Fruit fly (Drosophila melanogaster) whole organism, embryonic: ENCODE data around the gene CG34125.

Experiments used
- Abd-B ChIP-seq: fragments of 200-800 bp; sonication (Bioruptor generic); optimal IDR thresholded peaks from 2 replicates; lab custom pipeline; 2018; ENCODE audit warnings: missing biosample characterization, mild to moderate bottlenecking, missing genetic modification characterization, moderate library complexity
- Ada2b ChIP-seq: fragments of 200-800 bp; sonication (Bioruptor generic); IDR thresholded peaks from 2 replicates; pipeline ENCODE4 v1.3.6; 2022; ENCODE audit warnings: missing biosample characterization, missing genetic modification characterization
- B-H2 ChIP-seq: fragments of 200-800 bp; sonication (Bioruptor generic); optimal IDR thresholded peaks from 2 replicates; lab custom pipeline; 2018; ENCODE audit warnings: missing biosample characterization, mild to moderate bottlenecking, missing genetic modification characterization
- CG11247 ChIP-seq: fragments of 200-800 bp; sonication (Bioruptor generic); IDR thresholded peaks from 2 replicates; pipeline ENCODE4 v1.3.6; 2022; ENCODE audit warnings: missing biosample characterization, missing genetic modification characterization
- CG11560 ChIP-seq: fragments of 200-800 bp; sonication (Bioruptor generic); IDR thresholded peaks from 3 replicates; pipeline ENCODE4 v1.3.6; 2022; ENCODE audit warnings: missing biosample characterization, missing genetic modification characterization
- CG13123 ChIP-seq: fragments of 200-800 bp; sonication (Bioruptor generic); optimal IDR thresholded peaks from 2 replicates; lab custom pipeline; 2016; ENCODE audit warnings: missing biosample characterization, missing genetic modification characterization
- CG15514 ChIP-seq: fragments of 200-800 bp; sonication (Bioruptor generic); optimal IDR thresholded peaks from 3 replicates; lab custom pipeline; 2017; ENCODE audit warnings: missing biosample characterization, missing genetic modification characterization, mild to moderate bottlenecking, moderate library complexity, missing genetic modification reagents
- CG17385 ChIP-seq: fragments of 200-800 bp; sonication (Bioruptor generic); optimal IDR thresholded peaks from 3 replicates; lab custom pipeline; 2018; ENCODE audit warnings: missing biosample characterization, mild to moderate bottlenecking, missing genetic modification characterization
- CG17829 ChIP-seq: fragments of 200-800 bp; optimal IDR thresholded peaks from 2 replicates; lab custom pipeline; 2019; ENCODE audit warnings: missing biosample characterization, mild to moderate bottlenecking, missing genetic modification characterization, moderate library complexity
- CG30020 ChIP-seq: fragments of 200-800 bp; optimal IDR thresholded peaks from 2 replicates; lab custom pipeline; 2019; ENCODE audit warnings: missing biosample characterization, mild to moderate bottlenecking, missing genetic modification characterization, moderate library complexity
- CG3281 ChIP-seq: fragments of 200-800 bp; sonication (Bioruptor generic); optimal IDR thresholded peaks from 3 replicates; lab custom pipeline; 2017; ENCODE audit warnings: missing biosample characterization, mild to moderate bottlenecking, missing genetic modification characterization
- CG3995 ChIP-seq: fragments of 200-800 bp; sonication (Bioruptor generic); optimal IDR thresholded peaks from 3 replicates; lab custom pipeline; 2016; ENCODE audit warnings: missing biosample characterization, missing genetic modification characterization
- CG4404 ChIP-seq: fragments of 200-800 bp; sonication (Bioruptor generic); IDR thresholded peaks from 2 replicates; pipeline ENCODE4 v1.3.6; 2022; ENCODE audit warnings: missing biosample characterization, missing genetic modification characterization
- CG6683 ChIP-seq: fragments of 200-800 bp; sonication (Bioruptor generic); optimal IDR thresholded peaks from 2 replicates; lab custom pipeline; 2017; ENCODE audit warnings: missing biosample characterization, mild to moderate bottlenecking, missing genetic modification characterization, missing genetic modification reagents
- CG7928 ChIP-seq: fragments of 200-800 bp; sonication (Bioruptor generic); optimal IDR thresholded peaks from 2 replicates; lab custom pipeline; 2017; ENCODE audit warnings: missing biosample characterization, mild to moderate bottlenecking, missing genetic modification characterization
- CG8089 ChIP-seq: fragments of 200-800 bp; sonication (Bioruptor generic); optimal IDR thresholded peaks from 3 replicates; lab custom pipeline; 2016; ENCODE audit warnings: missing biosample characterization, missing genetic modification characterization
- CG8478 ChIP-seq: fragments of >200 bp; optimal IDR thresholded peaks from 2 replicates; lab custom pipeline; 2018
- CG9932 ChIP-seq: fragments of 200-800 bp; sonication (Bioruptor generic); IDR thresholded peaks from 2 replicates; pipeline ENCODE4 v1.3.6; 2022; ENCODE audit warnings: missing biosample characterization, missing genetic modification characterization
- Dfd ChIP-seq, 2 experiments: fragments of >200 bp; optimal IDR thresholded peaks; 2 replicates each; lab custom pipeline; 2017; ENCODE audit warnings: missing biosample characterization in 2 of 2, missing genetic modification characterization in 2 of 2
- E2f2 ChIP-seq: fragments of 200-800 bp; sonication (Bioruptor generic); IDR thresholded peaks from 2 replicates; pipeline ENCODE4 v1.3.6; 2022; ENCODE audit warnings: missing biosample characterization, missing genetic modification characterization
- Fer2 ChIP-seq: fragments of 200-800 bp; sonication (Bioruptor generic); optimal IDR thresholded peaks from 2 replicates; lab custom pipeline; 2018; ENCODE audit warnings: missing biosample characterization, mild to moderate bottlenecking, missing genetic modification characterization, moderate library complexity
- HmgZ ChIP-seq: fragments of 200-800 bp; sonication (Bioruptor generic); optimal IDR thresholded peaks from 2 replicates; lab custom pipeline; 2018; ENCODE audit warnings: missing biosample characterization, mild to moderate bottlenecking, missing genetic modification characterization
- Hr3 ChIP-seq: fragments of 200-800 bp; sonication (Bioruptor generic); optimal IDR thresholded peaks from 3 replicates; lab custom pipeline; 2016; ENCODE audit warnings: missing biosample characterization, missing genetic modification characterization
- Lhr ChIP-seq: fragments of 200-800 bp; sonication (Bioruptor generic); optimal IDR thresholded peaks from 3 replicates; lab custom pipeline; 2017; ENCODE audit warnings: mild to moderate bottlenecking, missing biosample characterization, missing genetic modification reagents, missing genetic modification characterization
- Meics ChIP-seq: fragments of 200-800 bp; sonication (Bioruptor generic); optimal IDR thresholded peaks from 2 replicates; lab custom pipeline; 2017; ENCODE audit warnings: missing biosample characterization, mild to moderate bottlenecking, missing genetic modification characterization
- Oli ChIP-seq: fragments of 200-800 bp; sonication (Bioruptor generic); optimal IDR thresholded peaks from 2 replicates; lab custom pipeline; 2018; ENCODE audit warnings: missing biosample characterization, mild to moderate bottlenecking, missing genetic modification characterization, moderate library complexity
- Sox102F ChIP-seq: fragments of 200-800 bp; sonication (Bioruptor generic); optimal IDR thresholded peaks from 2 replicates; lab custom pipeline; 2018; ENCODE audit warnings: missing biosample characterization, mild to moderate bottlenecking, missing genetic modification characterization, moderate library complexity
- Spps ChIP-seq: fragments of 200-800 bp; sonication (Bioruptor generic); optimal IDR thresholded peaks from 2 replicates; lab custom pipeline; 2018; ENCODE audit warnings: missing biosample characterization, mild to moderate bottlenecking, missing genetic modification characterization
- Taf1 ChIP-seq: fragments of 200-800 bp; sonication (Bioruptor generic); IDR thresholded peaks from 2 replicates; pipeline ENCODE4 v1.3.6; 2022; ENCODE audit warnings: missing biosample characterization, missing genetic modification characterization
- abd-A ChIP-seq: fragments of 200-800 bp; sonication (Bioruptor generic); optimal IDR thresholded peaks from 3 replicates; lab custom pipeline; 2019; ENCODE audit warnings: missing biosample characterization, mild to moderate bottlenecking, missing genetic modification characterization, moderate library complexity
- amos ChIP-seq: fragments of 200-800 bp; sonication (Bioruptor generic); IDR thresholded peaks from 2 replicates; pipeline ENCODE4 v1.3.6; 2022; ENCODE audit warnings: missing biosample characterization, missing genetic modification characterization; ENCODE audit not compliant: partially characterized antibody
- bbx ChIP-seq: fragments of 200-800 bp; sonication (Bioruptor generic); IDR thresholded peaks from 2 replicates; pipeline ENCODE4 v1.3.6; 2022; ENCODE audit warnings: missing biosample characterization, missing genetic modification characterization; ENCODE audit not compliant: partially characterized antibody
- ci ChIP-seq: fragments of 200-800 bp; sonication (Bioruptor generic); IDR thresholded peaks from 3 replicates; pipeline ENCODE4 v1.3.6; 2022; ENCODE audit warnings: missing biosample characterization, missing genetic modification characterization
- fru ChIP-seq: fragments of >200 bp; optimal IDR thresholded peaks from 2 replicates; lab custom pipeline; 2017
- gfzf ChIP-seq: fragments of 200-800 bp; sonication (Bioruptor generic); optimal IDR thresholded peaks from 2 replicates; lab custom pipeline; 2016; ENCODE audit warnings: missing biosample characterization, mild to moderate bottlenecking, missing genetic modification characterization, moderate library complexity
- gro ChIP-seq: fragments of 200-800 bp; sonication (Bioruptor generic); optimal IDR thresholded peaks from 2 replicates; lab custom pipeline; 2016; ENCODE audit warnings: missing biosample characterization, missing genetic modification characterization
- h ChIP-seq: fragments of >200 bp; optimal IDR thresholded peaks from 2 replicates; lab custom pipeline; 2017
- hbn ChIP-seq: fragments of 200-800 bp; sonication (Bioruptor generic); IDR thresholded peaks from 2 replicates; pipeline ENCODE4 v1.3.6; 2022; ENCODE audit warnings: missing biosample characterization, missing genetic modification characterization; ENCODE audit not compliant: partially characterized antibody
- insv ChIP-seq, 2 experiments: fragments of 200-800 bp; sonication (Bioruptor generic); optimal IDR thresholded peaks; 3 replicates each; lab custom pipeline; 2016 to 2018; ENCODE audit warnings: missing biosample characterization in 2 of 2, missing genetic modification characterization in 2 of 2
- ken ChIP-seq: fragments of 200-800 bp; sonication (Bioruptor generic); IDR thresholded peaks from 3 replicates; pipeline ENCODE4 v1.3.6; 2022; ENCODE audit warnings: missing biosample characterization, missing genetic modification characterization
- lbe ChIP-seq: fragments of 200-800 bp; sonication (Bioruptor generic); optimal IDR thresholded peaks from 2 replicates; lab custom pipeline; 2016; ENCODE audit warnings: missing biosample characterization, mild to moderate bottlenecking, missing genetic modification characterization
- lilli ChIP-seq: fragments of 200-800 bp; sonication (Bioruptor generic); optimal IDR thresholded peaks from 3 replicates; lab custom pipeline; 2016; ENCODE audit warnings: missing biosample characterization, missing genetic modification characterization
- onecut ChIP-seq: fragments of 200-800 bp; sonication (Bioruptor generic); IDR thresholded peaks from 2 replicates; pipeline ENCODE4 v1.3.6; 2022; ENCODE audit warnings: missing biosample characterization, missing genetic modification characterization
- phol ChIP-seq: fragments of 200-800 bp; sonication (Bioruptor generic); optimal IDR thresholded peaks from 3 replicates; lab custom pipeline; 2018; ENCODE audit warnings: missing biosample characterization, mild to moderate bottlenecking, missing genetic modification characterization, moderate library complexity
- run ChIP-seq: fragments of 200-800 bp; sonication (Bioruptor generic); optimal IDR thresholded peaks from 3 replicates; lab custom pipeline; 2018; ENCODE audit warnings: missing biosample characterization, mild to moderate bottlenecking, missing genetic modification characterization
- sens ChIP-seq: fragments of 200-800 bp; sonication (Bioruptor generic); peaks from one replicate; lab custom pipeline; 2016; ENCODE audit warnings: missing biosample characterization, missing genetic modification characterization
- sima ChIP-seq: fragments of 200-800 bp; sonication (Bioruptor generic); optimal IDR thresholded peaks from 2 replicates; lab custom pipeline; 2016; ENCODE audit warnings: missing biosample characterization, missing genetic modification characterization
- slbo ChIP-seq: fragments of 200-800 bp; sonication (Bioruptor generic); IDR thresholded peaks from 2 replicates; pipeline ENCODE4 v1.3.6; 2022; ENCODE audit warnings: missing biosample characterization, missing genetic modification characterization
- sna ChIP-seq: fragments of 200-800 bp; sonication (Bioruptor generic); IDR thresholded peaks from 2 replicates; pipeline ENCODE4 v1.3.6; 2022; ENCODE audit warnings: missing biosample characterization, missing genetic modification characterization; ENCODE audit not compliant: partially characterized antibody
- stc ChIP-seq: fragments of 200-800 bp; sonication (Bioruptor generic); IDR thresholded peaks from 2 replicates; pipeline ENCODE4 v1.3.6; 2022; ENCODE audit warnings: missing biosample characterization, missing genetic modification characterization
- stwl ChIP-seq: fragments of 200-800 bp; sonication (Bioruptor generic); optimal IDR thresholded peaks from 3 replicates; lab custom pipeline; 2018; ENCODE audit warnings: missing biosample characterization, mild to moderate bottlenecking, missing genetic modification characterization, moderate library complexity

CG34125 gene

dm6 chr2L:4973731-4974415 lies 8.4 kb downstream of the CG34125 start, which contains the start of gene mRpL28 (continued):
- TF ChIP-seq h (lab: Kevin White, UChicago), result no peak
- TF ChIP-seq CG11560 (tag; lab: Robert Waterston, UW), result no peak
- TF ChIP-seq insv (GFP tag; optimal IDR thresholded peaks at IDR 0.05; lab: Kevin White, UChicago), result no peak
- TF ChIP-seq Meics, result no peak
- TF ChIP-seq lbe (GFP tag; lab: Kevin White, UChicago), result peak; percentile 35
- TF ChIP-seq E2f2 (GFP tag; lab: Robert Waterston, UW), result 0 out of 2 replicates have a peak, but pooled peaks have one; percentile 7
- peak; percentile 57 for TF ChIP-seq HmgZ
- no peak for TF ChIP-seq Dfd (GFP tag; optimal IDR thresholded peaks at IDR 0.05; lab: Kevin White, UChicago)
- no peak for TF ChIP-seq onecut
- no peak for TF ChIP-seq CG13123 (GFP tag; lab: Kevin White, UChicago)
- TF ChIP-seq stwl (tag; lab: Kevin White, UChicago), result peak; percentile 92
- no peak for TF ChIP-seq Abd-B (GFP tag; lab: Kevin White, UChicago)
- peak; percentile 13 for TF ChIP-seq gfzf
- TF ChIP-seq lilli, result peak; percentile 12
- no peak for TF ChIP-seq fru (lab: Kevin White, UChicago)
- TF ChIP-seq sna (GFP tag; lab: Robert Waterston, UW), result peak; percentile 45; the same call in 1 of the 2 replicates
- no peak for TF ChIP-seq CG8089 (GFP tag; lab: Kevin White, UChicago)
- TF ChIP-seq Ada2b (GFP tag; lab: Robert Waterston, UW), result no peak
- TF ChIP-seq ci (GFP tag; lab: Robert Waterston, UW), result 0 out of 3 replicates have a peak, but pooled peaks have one; percentile 56
- no peak for TF ChIP-seq Lhr
- TF ChIP-seq amos, result peak; percentile 28; the same call in 1 of the 2 replicates
- TF ChIP-seq Spps (tag; lab: Kevin White, UChicago), result no peak
- TF ChIP-seq sens (GFP tag; lab: Kevin White, UChicago), result peak; percentile 87
- TF ChIP-seq CG7928 (GFP tag; lab: Kevin White, UChicago), result no peak
- no peak for TF ChIP-seq CG11247 (GFP tag; lab: Robert Waterston, UW)
- TF ChIP-seq run (tag; lab: Kevin White, UChicago), result no peak
- peak; percentile 43 for TF ChIP-seq B-H2
- TF ChIP-seq CG4404 (GFP tag; lab: Robert Waterston, UW), result no peak
- TF ChIP-seq CG3281 (GFP tag; lab: Kevin White, UChicago), result peak; percentile 46
- peak; percentile 39 for TF ChIP-seq CG30020
- no peak for TF ChIP-seq hbn
- peak; percentile 26 for TF ChIP-seq CG15514 (GFP tag; lab: Kevin White, UChicago)
- peak; percentile 7 for TF ChIP-seq CG17829 (tag; lab: Kevin White, UChicago)
- peak; percentile 42; the same call in 1 of the 2 replicates for TF ChIP-seq slbo (GFP tag; lab: Robert Waterston, UW)
- no peak for TF ChIP-seq ken (GFP tag; lab: Robert Waterston, UW)
- TF ChIP-seq Hr3 (GFP tag; lab: Kevin White, UChicago), result no peak
- peak; percentile 20 for TF ChIP-seq CG6683 (GFP tag; lab: Kevin White, UChicago)
- TF ChIP-seq phol (tag; lab: Kevin White, UChicago), result peak; percentile 70
- no peak for TF ChIP-seq sima (GFP tag; lab: Kevin White, UChicago)
- no peak for TF ChIP-seq stc (GFP tag; lab: Robert Waterston, UW)
- TF ChIP-seq gro (GFP tag; lab: Kevin White, UChicago), result no peak
- TF ChIP-seq CG8478 (lab: Kevin White, UChicago), result no peak
- TF ChIP-seq bbx, result peak; percentile 56; the same call in 1 of the 2 replicates
- peak; percentile 29 for TF ChIP-seq CG3995
- no peak for TF ChIP-seq Taf1
- TF ChIP-seq Sox102F (GFP tag; lab: Kevin White, UChicago), result no peak
- TF ChIP-seq abd-A (tag; lab: Kevin White, UChicago), result no peak
- peak; percentile 67 for TF ChIP-seq CG9932 (GFP tag; lab: Robert Waterston, UW)
- no peak for TF ChIP-seq Oli (tag; lab: Kevin White, UChicago)
- no peak for TF ChIP-seq Fer2 (tag; lab: Kevin White, UChicago)
- TF ChIP-seq CG17385 (GFP tag; lab: Kevin White, UChicago), result peak; percentile 98
